Fruit fly (Drosophila melanogaster) whole organism, prepupa: ENCODE results near the gene SkpD.

ENCODE experiments used
- CG11294 ChIP-seq: fragments of 200-800 bp; sonication (Bioruptor generic); IDR thresholded peaks from 2 replicates; pipeline ENCODE4 v1.3.6; 2022; ENCODE audit warnings: missing biosample characterization, missing genetic modification characterization
- CG11762 ChIP-seq: fragments of 200-800 bp; sonication (Bioruptor generic); optimal IDR thresholded peaks from 3 replicates; lab custom pipeline; 2016; ENCODE audit warnings: missing biosample characterization, missing genetic modification characterization; ENCODE audit not compliant: insufficient read depth
- CG11902 ChIP-seq: fragments of 200-800 bp; sonication (Bioruptor generic); optimal IDR thresholded peaks from 3 replicates; lab custom pipeline; 2016; ENCODE audit warnings: missing biosample characterization, missing genetic modification characterization
- CG16779 ChIP-seq: fragments of 200-800 bp; sonication (Bioruptor generic); optimal IDR thresholded peaks from 3 replicates; lab custom pipeline; 2017; ENCODE audit warnings: missing biosample characterization, mild to moderate bottlenecking, missing genetic modification characterization
- CG3032 ChIP-seq: fragments of 200-800 bp; optimal IDR thresholded peaks from 2 replicates; lab custom pipeline; 2019; ENCODE audit warnings: missing biosample characterization, mild to moderate bottlenecking, missing genetic modification characterization, moderate library complexity
- CG31627 ChIP-seq: fragments of 200-800 bp; sonication (Bioruptor generic); optimal IDR thresholded peaks from 3 replicates; lab custom pipeline; 2016; ENCODE audit warnings: missing biosample characterization, missing genetic modification characterization
- CG32006 ChIP-seq: fragments of 200-800 bp; sonication (Bioruptor generic); optimal IDR thresholded peaks from 3 replicates; lab custom pipeline; 2017; ENCODE audit warnings: missing biosample characterization, mild to moderate bottlenecking, missing genetic modification characterization
- CG3919 ChIP-seq: fragments of 200-800 bp; sonication (Bioruptor generic); optimal IDR thresholded peaks from 3 replicates; lab custom pipeline; 2016; ENCODE audit warnings: missing biosample characterization, missing genetic modification characterization
- CG4318 ChIP-seq: fragments of 200-800 bp; sonication (Bioruptor generic); optimal IDR thresholded peaks from 3 replicates; lab custom pipeline; 2017; ENCODE audit warnings: missing biosample characterization, mild to moderate bottlenecking, missing genetic modification characterization
- CG6163 ChIP-seq: fragments of 200-800 bp; sonication (Bioruptor generic); IDR thresholded peaks from 3 replicates; pipeline ENCODE4 v1.3.6; 2022; ENCODE audit warnings: missing biosample characterization, missing genetic modification characterization
- CG7368 ChIP-seq: fragments of 200-800 bp; sonication (Bioruptor generic); optimal IDR thresholded peaks from 3 replicates; lab custom pipeline; 2016; ENCODE audit warnings: missing biosample characterization, missing genetic modification characterization
- CG8319 ChIP-seq: fragments of 200-800 bp; sonication (Bioruptor generic); optimal IDR thresholded peaks from 3 replicates; lab custom pipeline; 2016; ENCODE audit warnings: missing biosample characterization, missing genetic modification characterization
- CG8632 ChIP-seq: fragments of 200-800 bp; sonication (Bioruptor generic); optimal IDR thresholded peaks from 3 replicates; lab custom pipeline; 2016; ENCODE audit warnings: missing biosample characterization, missing genetic modification characterization
- CG9139 ChIP-seq: fragments of 200-800 bp; sonication (Bioruptor generic); optimal IDR thresholded peaks from 3 replicates; lab custom pipeline; 2017; ENCODE audit warnings: missing biosample characterization, mild to moderate bottlenecking, missing genetic modification characterization
- Eip78C ChIP-seq: fragments of 200-800 bp; sonication (Bioruptor generic); peaks from one replicate; lab custom pipeline; 2016; ENCODE audit warnings: missing biosample characterization, missing genetic modification characterization
- Ets21C ChIP-seq: fragments of 200-800 bp; sonication (Bioruptor generic); optimal IDR thresholded peaks from 3 replicates; lab custom pipeline; 2016; ENCODE audit warnings: missing biosample characterization, missing genetic modification characterization
- Hr38 ChIP-seq: sonication (Bioruptor generic); optimal IDR thresholded peaks from 2 replicates; lab custom pipeline; 2016; ENCODE audit warnings: missing biosample characterization, missing genetic modification characterization
- Hr39 ChIP-seq: fragments of 200-800 bp; sonication (Bioruptor generic); optimal IDR thresholded peaks from 2 replicates; lab custom pipeline; 2016; ENCODE audit warnings: missing biosample characterization, missing genetic modification characterization
- Hr4 ChIP-seq: fragments of 200-800 bp; sonication (Bioruptor generic); optimal IDR thresholded peaks from 3 replicates; lab custom pipeline; 2016; ENCODE audit warnings: missing biosample characterization, missing genetic modification characterization
- Lpt ChIP-seq: fragments of 200-800 bp; sonication (Bioruptor generic); optimal IDR thresholded peaks from 3 replicates; lab custom pipeline; 2016; ENCODE audit warnings: missing biosample characterization, missing genetic modification characterization
- Met ChIP-seq: fragments of 200-800 bp; sonication (Bioruptor generic); optimal IDR thresholded peaks from 3 replicates; lab custom pipeline; 2016; ENCODE audit warnings: missing biosample characterization, missing genetic modification characterization
- OdsH ChIP-seq: fragments of 200-800 bp; sonication (Bioruptor generic); optimal IDR thresholded peaks from 3 replicates; lab custom pipeline; 2016; ENCODE audit warnings: missing biosample characterization, missing genetic modification characterization
- Smox ChIP-seq: fragments of 200-800 bp; sonication (Bioruptor generic); optimal IDR thresholded peaks from 3 replicates; lab custom pipeline; 2016; ENCODE audit warnings: missing biosample characterization, missing genetic modification characterization
- Sox102F ChIP-seq: fragments of 200-800 bp; sonication (Bioruptor generic); optimal IDR thresholded peaks from 2 replicates; lab custom pipeline; 2016; ENCODE audit warnings: missing biosample characterization, mild to moderate bottlenecking, missing genetic modification characterization
- Sox14 ChIP-seq: fragments of 200-800 bp; sonication (Bioruptor generic); optimal IDR thresholded peaks from 3 replicates; lab custom pipeline; 2016; ENCODE audit warnings: missing biosample characterization, missing genetic modification characterization
- acj6 ChIP-seq: fragments of 200-800 bp; sonication (Bioruptor generic); optimal IDR thresholded peaks from 3 replicates; lab custom pipeline; 2016; ENCODE audit warnings: missing biosample characterization, missing genetic modification characterization
- eg ChIP-seq: fragments of 200-800 bp; sonication (Bioruptor generic); IDR thresholded peaks from 3 replicates; pipeline ENCODE4 v1.3.6; 2022; ENCODE audit warnings: missing biosample characterization, missing genetic modification characterization
- esn ChIP-seq: fragments of 200-800 bp; sonication (Bioruptor generic); optimal IDR thresholded peaks from 2 replicates; lab custom pipeline; 2016; ENCODE audit warnings: missing biosample characterization, mild to moderate bottlenecking, missing genetic modification characterization, moderate library complexity
- fd85E ChIP-seq: fragments of 200-800 bp; sonication (Bioruptor generic); optimal IDR thresholded peaks from 3 replicates; lab custom pipeline; 2016; ENCODE audit warnings: missing biosample characterization, missing genetic modification characterization
- fkh ChIP-seq: fragments of 200-800 bp; sonication (Bioruptor generic); optimal IDR thresholded peaks from 3 replicates; lab custom pipeline; 2017; ENCODE audit warnings: missing biosample characterization, mild to moderate bottlenecking, missing genetic modification characterization, moderate library complexity
- lz ChIP-seq: fragments of 200-800 bp; sonication (Bioruptor generic); optimal IDR thresholded peaks from 3 replicates; lab custom pipeline; 2016; ENCODE audit warnings: missing biosample characterization, missing genetic modification characterization
- net ChIP-seq: fragments of 200-800 bp; sonication (Bioruptor generic); optimal IDR thresholded peaks from 3 replicates; lab custom pipeline; 2016; ENCODE audit warnings: missing biosample characterization, missing genetic modification characterization
- pdm3 ChIP-seq: fragments of 200-800 bp; sonication (Bioruptor generic); optimal IDR thresholded peaks from 3 replicates; lab custom pipeline; 2016; ENCODE audit warnings: missing biosample characterization, missing genetic modification characterization
- ss ChIP-seq, 2 experiments: fragments of 200-800 bp; sonication (Bioruptor generic); optimal IDR thresholded peaks; 2 replicates in 1 of 2; 3 replicates in 1 of 2; lab custom pipeline; 2017 to 2018; ENCODE audit warnings: mild to moderate bottlenecking in 2 of 2, missing biosample characterization in 2 of 2, missing genetic modification characterization in 2 of 2, moderate library complexity in 1 of 2

Gene SkpD

DNA sequence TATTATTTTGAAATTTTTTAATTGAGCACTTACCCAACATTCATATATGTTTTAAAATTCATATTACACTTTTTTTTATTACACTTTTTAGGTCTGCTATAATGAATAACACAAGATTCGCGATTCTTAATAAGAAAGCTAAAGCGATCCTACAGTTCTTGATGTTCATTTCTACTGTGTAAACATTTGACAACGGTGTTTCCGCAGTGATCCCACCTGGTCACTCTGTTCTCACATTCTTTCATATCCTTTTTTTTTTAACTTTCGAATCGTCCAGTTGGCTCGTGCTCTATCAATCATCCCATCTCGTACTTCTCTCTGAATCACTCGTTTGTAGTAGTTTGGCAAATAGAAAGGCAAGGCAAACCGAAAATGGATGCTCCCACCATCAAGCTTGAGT is at the start of gene SkpD:
TSS of gene SkpD (plus strand) at position 301 of the 400 bp plus-strand sequence.
- TF ChIP-seq Sox102F (GFP tag; lab: Kevin White, UChicago) (no peak), esn (GFP tag; lab: Kevin White, UChicago) (no peak), CG11762 (GFP tag; lab: Kevin White, UChicago) (no peak), Ets21C (no peak), CG11902 (no peak), CG9139 (GFP tag; lab: Kevin White, UChicago) (no peak), CG11294 (GFP tag; lab: Robert Waterston, UW) (no peak), Smox (no peak), Lpt (no peak)
- TF ChIP-seq, all 60 proteins: peak for 0

DNA sequence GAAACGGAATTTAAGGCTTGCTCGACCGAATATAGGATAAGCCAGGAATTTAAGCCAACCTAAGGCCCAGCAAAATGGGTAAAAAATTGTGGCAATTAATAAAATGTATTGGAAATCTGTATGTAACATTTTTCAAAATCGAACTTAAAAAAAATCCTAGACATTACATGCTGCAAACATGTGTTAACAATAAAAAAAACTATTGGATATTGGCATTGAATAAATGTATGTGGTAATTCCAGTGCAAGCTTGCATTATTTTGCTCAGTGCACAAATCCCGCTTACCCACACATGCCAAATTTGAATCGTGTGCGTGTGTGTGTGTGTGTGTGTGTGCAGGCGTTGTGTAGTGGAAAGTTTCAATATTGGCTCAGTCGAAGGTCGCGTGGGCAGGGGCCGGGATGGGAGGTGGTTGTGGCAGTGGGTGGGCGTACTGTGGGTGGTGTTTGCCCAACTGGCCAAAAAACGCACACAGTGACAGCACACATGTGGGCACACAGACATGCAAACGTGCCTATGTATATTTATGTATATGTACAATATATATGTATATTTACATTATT is 49.0 kb upstream of the SkpD start:
- TF ChIP-seq CG11902 (no peak), CG31627 (GFP tag; lab: Kevin White, UChicago) (peak; percentile 15), CG3919 (GFP tag; lab: Kevin White, UChicago) (peak; percentile 20), acj6 (GFP tag; lab: Kevin White, UChicago) (peak; percentile 13), Hr4 (peak; percentile 22), fkh (GFP tag; lab: Kevin White, UChicago) (peak; percentile 37), Sox14 (GFP tag; lab: Kevin White, UChicago) (no peak), pdm3 (GFP tag; lab: Kevin White, UChicago) (peak; percentile 10), eg (no peak), fd85E (no peak), CG32006 (GFP tag; lab: Kevin White, UChicago) (peak; percentile 32), Eip78C (peak; percentile 66), Hr39 (GFP tag; lab: Kevin White, UChicago) (peak; percentile 11)

DNA sequence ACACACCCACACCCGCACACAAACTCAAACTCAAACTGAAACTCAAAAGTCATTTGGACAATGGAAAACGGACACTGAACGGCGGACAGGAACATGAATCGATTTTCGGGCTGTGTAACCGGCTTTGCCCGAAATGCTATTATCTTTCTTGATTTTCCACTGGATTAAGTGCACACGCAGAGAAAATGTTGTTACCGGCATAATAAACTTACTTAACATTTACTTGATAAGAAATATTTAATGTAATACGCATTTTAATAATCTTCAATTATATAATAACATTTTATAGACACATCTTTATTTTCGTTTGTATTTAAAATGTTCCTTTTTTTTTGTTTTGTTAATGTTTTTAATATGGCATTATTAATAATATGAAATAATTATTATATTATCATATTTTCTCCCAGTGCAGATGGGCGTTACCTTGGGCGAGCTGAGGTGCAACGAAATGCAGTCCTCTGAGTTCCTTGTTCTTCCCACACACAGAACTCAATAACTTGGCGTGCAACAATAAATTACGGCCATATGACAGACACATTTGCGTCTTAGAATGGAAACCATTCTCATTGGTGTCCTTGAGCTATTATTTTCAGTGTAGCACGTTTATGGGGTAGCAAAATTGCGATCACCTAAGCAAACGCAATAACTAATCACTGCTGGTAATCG is 47.6 kb upstream of the SkpD start, which contains the start of gene CG12702:
TSS of gene CG12702 (minus strand) at position 51 of the 666 bp plus-strand sequence.
- no peak for TF ChIP-seq CG31627 (GFP tag; lab: Kevin White, UChicago)
- peak; percentile 13 for TF ChIP-seq CG32006 (GFP tag; lab: Kevin White, UChicago)
- peak; percentile 50 for TF ChIP-seq Eip78C

DNA sequence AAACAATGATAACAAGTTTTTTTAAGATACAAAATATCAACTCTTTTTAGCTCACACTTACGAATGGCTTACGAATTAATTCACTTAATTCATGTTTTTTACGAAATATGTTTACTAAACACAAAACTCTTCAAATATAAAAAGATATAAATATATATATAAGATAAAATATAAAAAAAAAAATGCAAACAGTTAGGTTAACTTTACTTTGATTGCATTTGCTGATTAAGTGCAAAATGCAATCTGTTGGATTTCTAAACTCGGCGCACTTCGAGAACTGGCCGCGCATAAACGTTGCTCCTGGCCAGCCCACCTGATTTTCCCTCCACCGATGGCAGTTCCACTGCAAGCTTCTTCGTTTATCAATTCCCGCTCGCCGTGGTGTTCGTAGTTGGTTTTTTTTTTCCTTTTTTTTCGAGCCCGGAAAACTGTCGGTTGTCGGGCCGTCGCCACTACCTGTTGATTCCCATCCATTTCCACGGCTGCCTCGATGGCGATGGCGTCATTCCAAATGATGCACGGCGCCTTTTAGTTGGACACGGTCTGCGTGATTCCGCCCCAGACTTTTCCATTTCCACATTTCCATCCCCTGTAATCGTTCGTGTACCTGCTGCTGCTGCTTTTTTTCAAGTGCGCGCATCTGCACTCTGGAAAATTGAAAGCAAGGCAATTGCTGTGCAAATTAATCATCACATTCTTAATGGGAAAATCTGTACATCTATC is 46.9 kb upstream of the SkpD start:
- no peak for TF ChIP-seq OdsH
- TF ChIP-seq Sox14 (GFP tag; lab: Kevin White, UChicago), result no peak
- TF ChIP-seq Met (GFP tag; lab: Kevin White, UChicago), result no peak
- TF ChIP-seq ss (GFP tag; optimal IDR thresholded peaks at IDR 0.05; lab: Kevin White, UChicago), result no peak
- no peak for TF ChIP-seq net (GFP tag; lab: Kevin White, UChicago)
- TF ChIP-seq lz (GFP tag; lab: Kevin White, UChicago), result no peak
- no peak for TF ChIP-seq esn (GFP tag; lab: Kevin White, UChicago)
- no peak for TF ChIP-seq CG6163 (GFP tag; lab: Robert Waterston, UW)
- no peak for TF ChIP-seq Ets21C
- no peak for TF ChIP-seq CG7368 (GFP tag; lab: Kevin White, UChicago)
- TF ChIP-seq CG16779 (tag; lab: Kevin White, UChicago), result no peak
- TF ChIP-seq CG8319, result no peak
- no peak for TF ChIP-seq CG4318 (GFP tag; lab: Kevin White, UChicago)
- no peak for TF ChIP-seq Hr38 (GFP tag; lab: Kevin White, UChicago)
- TF ChIP-seq CG8632 (GFP tag; lab: Kevin White, UChicago), result no peak
- TF ChIP-seq CG3032, result no peak
